Fruit fly (Drosophila melanogaster) whole organism, pupa: Measurements from ENCODE around the gene CG12983.

ENCODE experiments used
- CG13204 ChIP-seq: fragments of 200-800 bp; sonication (Bioruptor generic); optimal IDR thresholded peaks from 2 replicates; lab custom pipeline; 2018; ENCODE audit warnings: missing biosample characterization, mild to moderate bottlenecking, missing genetic modification characterization, moderate library complexity
- CG14655 ChIP-seq: fragments of 200-800 bp; sonication (Bioruptor generic); optimal IDR thresholded peaks from 3 replicates; lab custom pipeline; 2017; ENCODE audit warnings: mild to moderate bottlenecking, missing biosample characterization, missing genetic modification reagents, missing genetic modification characterization
- CG15710 ChIP-seq: fragments of 200-800 bp; sonication (Bioruptor generic); optimal IDR thresholded peaks from 2 replicates; lab custom pipeline; 2018; ENCODE audit warnings: missing biosample characterization, mild to moderate bottlenecking, missing genetic modification characterization, moderate library complexity
- CG17806 ChIP-seq: fragments of 200-800 bp; sonication (Bioruptor generic); optimal IDR thresholded peaks from 2 replicates; lab custom pipeline; 2018; ENCODE audit warnings: missing biosample characterization, mild to moderate bottlenecking, missing genetic modification characterization, moderate library complexity
- CG32121 ChIP-seq: fragments of 200-800 bp; sonication (Bioruptor generic); IDR thresholded peaks from 2 replicates; pipeline ENCODE4 v1.3.6; 2022; ENCODE audit warnings: missing biosample characterization, missing genetic modification characterization
- CG34367 ChIP-seq: fragments of 200-800 bp; sonication (Bioruptor generic); optimal IDR thresholded peaks from 2 replicates; lab custom pipeline; 2018; ENCODE audit warnings: missing biosample characterization, mild to moderate bottlenecking, missing genetic modification characterization
- CG4496 ChIP-seq: fragments of 200-800 bp; sonication (Bioruptor generic); IDR thresholded peaks from 3 replicates; pipeline ENCODE4 v1.3.6; 2022; ENCODE audit warnings: missing biosample characterization, missing genetic modification characterization
- CG9948 ChIP-seq: fragments of 200-800 bp; sonication (Bioruptor generic); optimal IDR thresholded peaks from 2 replicates; lab custom pipeline; 2018; ENCODE audit warnings: missing biosample characterization, mild to moderate bottlenecking, missing genetic modification characterization, moderate library complexity
- EcR ChIP-seq: fragments of 200-800 bp; sonication (Bioruptor generic); optimal IDR thresholded peaks from 3 replicates; lab custom pipeline; 2019; ENCODE audit warnings: missing biosample characterization, missing genetic modification characterization, mild to moderate bottlenecking, moderate library complexity, missing genetic modification reagents
- Ets98B ChIP-seq: fragments of 200-800 bp; sonication (Bioruptor generic); IDR thresholded peaks from 2 replicates; pipeline ENCODE4 v1.3.6; 2022; ENCODE audit warnings: missing biosample characterization, missing genetic modification characterization
- fd96Ca ChIP-seq: fragments of 200-800 bp; sonication (Bioruptor generic); IDR thresholded peaks from 3 replicates; pipeline ENCODE4 v1.3.6; 2022; ENCODE audit warnings: missing biosample characterization, missing genetic modification characterization
- gl ChIP-seq: fragments of 200-800 bp; sonication (Bioruptor generic); optimal IDR thresholded peaks from 2 replicates; lab custom pipeline; 2018; ENCODE audit warnings: missing biosample characterization, mild to moderate bottlenecking, missing genetic modification characterization

DNA sequence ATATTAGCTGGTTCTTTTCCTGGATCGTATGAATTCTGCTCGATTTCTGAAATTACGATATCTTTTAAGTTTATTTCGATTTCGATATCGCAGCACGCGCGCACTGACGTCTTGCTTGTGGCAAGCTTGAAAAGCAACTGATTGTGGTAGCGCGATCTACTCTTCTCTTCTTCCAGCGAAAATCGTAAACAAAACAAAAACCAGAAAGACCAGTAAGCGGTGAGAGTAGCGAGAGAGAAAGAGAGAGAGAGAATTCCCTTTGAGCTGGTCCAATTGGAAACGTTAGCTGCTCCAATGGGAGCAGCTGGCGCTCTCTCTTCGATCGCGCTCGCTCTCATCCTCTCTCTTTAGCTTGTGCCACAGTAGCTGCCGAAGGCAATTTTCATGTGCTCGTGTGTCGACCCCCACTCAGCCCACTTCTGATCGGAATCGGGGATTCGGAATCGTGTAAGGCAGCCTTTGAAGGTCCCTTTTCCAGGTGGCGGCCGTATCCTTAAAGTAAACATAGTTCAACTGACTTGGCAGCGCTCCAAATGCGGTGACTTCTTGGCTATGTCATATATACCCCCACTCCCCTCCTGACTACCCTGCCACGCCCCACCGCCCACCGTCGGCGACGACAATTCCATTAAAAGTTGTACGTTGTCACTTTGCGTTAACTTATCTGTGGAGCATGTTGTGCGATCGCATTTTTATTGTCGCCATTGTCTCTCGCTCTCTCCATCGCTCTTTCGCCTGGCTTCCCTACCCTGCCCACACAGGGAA is 17.0 kb downstream of the CG12983 start, which contains the start of gene fng:
- TF ChIP-seq CG17806 (tag; lab: Kevin White, UChicago) (no peak), CG15710 (tag; lab: Kevin White, UChicago) (no peak), gl (tag; lab: Kevin White, UChicago) (no peak), CG34367 (no peak), CG13204 (no peak), CG9948 (no peak), CG32121 (GFP tag; lab: Robert Waterston, UW) (no peak; the same call in 1 of the 2 replicates), CG14655 (GFP tag; lab: Kevin White, UChicago) (no peak), fd96Ca (GFP tag; lab: Robert Waterston, UW) (0 out of 3 replicates have a peak, but pooled peaks have one; percentile 27), CG4496 (GFP tag; lab: Robert Waterston, UW) (no peak), EcR (GFP tag; lab: Kevin White, UChicago) (no peak), Ets98B (GFP tag; lab: Robert Waterston, UW) (peak; percentile 66; the same call in 1 of the 2 replicates)
